Fruit fly (Drosophila melanogaster): ENCODE measurements around the gene CG1812.

CG1812 gene

dm6 chrX:20524754-20525236 lies 13.5 kb downstream of the CG1812 start, which contains the start of gene Tak1 (continued):
- peak; percentile 55 for TF ChIP-seq CG16863 (GFP tag; optimal IDR thresholded peaks at IDR 0.05)
- no peak for TF ChIP-seq ab (GFP tag; optimal IDR thresholded peaks at IDR 0.05)
- TF ChIP-seq CG6654 (GFP tag; optimal IDR thresholded peaks at IDR 0.05): peak; percentile 17
- TF ChIP-seq ind (GFP tag; optimal IDR thresholded peaks at IDR 0.05): peak; percentile 42
- no peak for TF ChIP-seq CG6272 (GFP tag; IDR thresholded peaks at IDR 0.05)
- TF ChIP-seq schlank (tag; optimal IDR thresholded peaks at IDR 0.05): no peak
- peak; percentile 77 for TF ChIP-seq CG16813 (GFP tag; IDR thresholded peaks at IDR 0.05; ENCODE audit: partially characterized antibody)
- no peak for TF ChIP-seq Mad (GFP tag; optimal IDR thresholded peaks at IDR 0.05)
- TF ChIP-seq GATAe (GFP tag; conservative IDR thresholded peaks at IDR 0.05): no peak
- TF ChIP-seq CG6854 (GFP tag; optimal IDR thresholded peaks at IDR 0.05): no peak
- TF ChIP-seq kah (GFP tag; optimal IDR thresholded peaks at IDR 0.05): no peak
- TF ChIP-seq peb (GFP tag; IDR thresholded peaks at IDR 0.05): no peak
- peak; percentile 49 for TF ChIP-seq en (GFP tag; optimal IDR thresholded peaks at IDR 0.05)
- peak; percentile 58 for TF ChIP-seq CG11504 (tag; optimal IDR thresholded peaks at IDR 0.05)
- no peak for TF ChIP-seq CG12071 (GFP tag; optimal IDR thresholded peaks at IDR 0.05)
- no peak for TF ChIP-seq Vsx1 (GFP tag; optimal IDR thresholded peaks at IDR 0.05)
- TF ChIP-seq Jarid2 (GFP tag; optimal IDR thresholded peaks at IDR 0.05): peak; percentile 36
- peak in 1 of 2 experiments; percentile 46 for TF ChIP-seq bsh (GFP tag; optimal IDR thresholded peaks at IDR 0.05)
- TF ChIP-seq dati (GFP tag; IDR thresholded peaks at IDR 0.05): no peak
- TF ChIP-seq slou (GFP tag; optimal IDR thresholded peaks at IDR 0.05): no peak
- no peak for TF ChIP-seq CG12299 (tag; optimal IDR thresholded peaks at IDR 0.05)
- peak; percentile 52 for TF ChIP-seq CG15514 (GFP tag; optimal IDR thresholded peaks at IDR 0.05)
- 0 out of 3 replicates have a peak, but pooled peaks have one; percentile 11 for TF ChIP-seq otp (GFP tag; IDR thresholded peaks at IDR 0.05)
- TF ChIP-seq ERR (GFP tag; optimal IDR thresholded peaks at IDR 0.05): no peak
- peak; percentile 58 for TF ChIP-seq bcd (GFP tag; optimal IDR thresholded peaks at IDR 0.05)
- peak; percentile 12; the same call in 1 of the 2 replicates for TF ChIP-seq CG8765 (GFP tag; IDR thresholded peaks at IDR 0.05)
- peak; percentile 64 for TF ChIP-seq H2.0 (GFP tag; IDR thresholded peaks at IDR 0.05)
- TF ChIP-seq Nf-YA (GFP tag; IDR thresholded peaks at IDR 0.05): 0 out of 2 replicates have a peak, but pooled peaks have one; percentile 37
- TF ChIP-seq Fer1 (GFP tag; optimal IDR thresholded peaks at IDR 0.05): peak; percentile 36
- TF ChIP-seq CG4360 (GFP tag; IDR thresholded peaks at IDR 0.05): no peak
- no peak for TF ChIP-seq tap (tag; optimal IDR thresholded peaks at IDR 0.05)
- TF ChIP-seq disco-r (GFP tag; optimal IDR thresholded peaks at IDR 0.05): peak; percentile 1
- no peak for TF ChIP-seq CG3838 (GFP tag; optimal IDR thresholded peaks at IDR 0.05)
- no peak for TF ChIP-seq Side (GFP tag; optimal IDR thresholded peaks at IDR 0.05)
- TF ChIP-seq vfl (GFP tag; optimal IDR thresholded peaks at IDR 0.05): no peak
- TF ChIP-seq HmgD (GFP tag; optimal IDR thresholded peaks at IDR 0.05): peak; percentile 19
- TF ChIP-seq D19A (tag; optimal IDR thresholded peaks at IDR 0.05): no peak
- TF ChIP-seq CG10431 (GFP tag; optimal IDR thresholded peaks at IDR 0.05): no peak
- no peak for TF ChIP-seq Doc2 (GFP tag; IDR thresholded peaks at IDR 0.05)
- TF ChIP-seq CG43689 (GFP tag; IDR thresholded peaks at IDR 0.05): no peak
- TF ChIP-seq dysf (GFP tag; IDR thresholded peaks at IDR 0.05): peak; percentile 69; the same call in 2 of the 3 replicates
- TF ChIP-seq B-H2 (GFP tag; optimal IDR thresholded peaks at IDR 0.05): peak; percentile 17
- peak; percentile 98 for TF ChIP-seq CG18764 (GFP tag; optimal IDR thresholded peaks at IDR 0.05)
- TF ChIP-seq CG10209 (GFP tag; optimal IDR thresholded peaks at IDR 0.05): peak; percentile 20
- TF ChIP-seq CG14014 (GFP tag; IDR thresholded peaks at IDR 0.05): no peak
- TF ChIP-seq CG5953 (GFP tag; IDR thresholded peaks at IDR 0.05): no peak
- peak in 1 of 2 experiments; percentile 46 for TF ChIP-seq insv (GFP tag; optimal IDR thresholded peaks at IDR 0.05)
- peak; percentile 59 for TF ChIP-seq YL-1 (GFP tag; optimal IDR thresholded peaks at IDR 0.05)
- TF ChIP-seq esg (GFP tag; conservative IDR thresholded peaks at IDR 0.05): 0 out of 2 replicates have a peak, but pooled peaks have one; percentile 10
- TF ChIP-seq CG14965 (GFP tag; optimal IDR thresholded peaks at IDR 0.05; ENCODE audit: borderline replicate concordance): no peak
- no peak for TF ChIP-seq Hmx (GFP tag; optimal IDR thresholded peaks at IDR 0.05)
